Worm (Caenorhabditis elegans): ENCODE measurements around the gene srh-116.

DNA sequence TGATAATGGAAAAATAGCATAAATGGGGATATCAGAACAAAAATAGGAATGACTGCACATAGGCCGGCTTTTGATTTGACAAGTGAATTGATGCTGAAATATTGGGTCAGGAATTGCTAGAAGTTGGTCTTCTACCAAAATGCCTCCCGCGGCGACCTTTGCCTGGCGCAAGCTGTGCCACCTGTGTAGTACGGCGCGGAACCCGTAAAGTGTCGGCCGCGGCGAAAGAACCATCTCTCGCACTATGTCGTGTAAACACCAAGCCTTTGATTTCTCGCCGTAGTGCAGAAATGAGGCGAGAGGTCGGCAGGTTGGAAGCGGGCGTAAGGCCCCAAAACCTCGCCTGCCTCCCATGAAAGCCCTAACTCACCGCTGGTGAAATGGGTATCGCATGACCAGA lies 6.5 kb upstream of the srh-116 start:
- no peak for TF ChIP-seq R02D3.7 (tag; optimal IDR thresholded peaks at IDR 0.05)
- no peak for TF ChIP-seq skn-1 (tag; optimal IDR thresholded peaks at IDR 0.05)
- no peak for TF ChIP-seq daf-16 (GFP tag; optimal IDR thresholded peaks at IDR 0.05)
- TF ChIP-seq daf-16 (tag; optimal IDR thresholded peaks at IDR 0.05) = no peak
- TF ChIP-seq nhr-10 (tag; optimal IDR thresholded peaks at IDR 0.05) = no peak
- no peak for TF ChIP-seq ama-1 (optimal IDR thresholded peaks at IDR 0.05)
- TF ChIP-seq mdt-29 (GFP tag; IDR thresholded peaks at IDR 0.05) = no peak
- no peak for TF ChIP-seq Y5F2A.4 (GFP tag; optimal IDR thresholded peaks at IDR 0.05)

Data from whole organism, L4 larva.